Worm (Caenorhabditis elegans) whole organism, midembryonic: Measurements from ENCODE around the gene chil-24.

Experiments
- flt-1 ChIP-seq: fragments of 200-800 bp; sonication (Bioruptor generic); IDR thresholded peaks from 2 replicates; pipeline ENCODE4 v1.3.6; 2022; ENCODE audit warnings: missing genetic modification characterization, missing compliant biosample characterization
- klf-2 ChIP-seq: fragments of 200-800 bp; sonication (Bioruptor generic); conservative IDR thresholded peaks from 2 replicates; pipeline ENCODE4 v1.3.6; 2022; ENCODE audit warnings: missing genetic modification reagents, missing genetic modification characterization, missing compliant biosample characterization

DNA sequence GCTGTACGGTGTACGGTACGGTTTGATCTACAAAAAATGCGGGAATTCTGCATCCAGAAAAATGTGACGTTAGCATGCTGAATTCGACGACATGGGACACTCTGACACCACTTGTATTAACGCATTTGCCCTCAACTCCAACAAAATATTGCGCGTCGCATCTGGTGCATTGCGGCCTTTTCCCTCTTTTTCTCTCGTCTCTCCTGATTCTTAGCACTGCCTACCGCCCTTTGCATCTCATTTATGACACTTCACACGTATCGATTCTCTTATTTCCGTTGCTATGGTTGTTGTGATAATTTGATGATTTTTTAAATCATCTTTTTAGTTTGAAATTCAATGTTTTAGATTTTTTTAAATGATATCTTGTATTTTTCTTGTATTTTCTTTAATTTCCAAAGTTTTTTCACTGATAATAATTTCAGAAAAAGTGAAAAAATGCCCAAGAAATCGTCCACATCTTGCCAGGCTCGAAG, 10.0 kb upstream of the chil-24 start, which contains the start of gene T10D4.6:
- no peak for TF ChIP-seq flt-1 (GFP tag; lab: Robert Waterston, UW)
- TF ChIP-seq klf-2, result no peak
